Fruit fly (Drosophila melanogaster) whole organism, embryonic: ENCODE data around the gene CG15047.

Experiments
- Ada2b ChIP-seq: fragments of 200-800 bp; sonication (Bioruptor generic); IDR thresholded peaks from 2 replicates; pipeline ENCODE4 v1.3.6; 2022; ENCODE audit warnings: missing biosample characterization, missing genetic modification characterization
- Adf1 ChIP-seq: fragments of 200-800 bp; sonication (Bioruptor generic); IDR thresholded peaks from 2 replicates; pipeline ENCODE4 v1.3.6; 2022; ENCODE audit warnings: missing biosample characterization, missing genetic modification characterization
- CG10267 ChIP-seq: fragments of 200-800 bp; sonication (Bioruptor generic); optimal IDR thresholded peaks from 2 replicates; lab custom pipeline; 2018; ENCODE audit warnings: missing biosample characterization, mild to moderate bottlenecking, missing genetic modification characterization, moderate library complexity
- CG10543 ChIP-seq: fragments of 200-800 bp; sonication (Bioruptor generic); optimal IDR thresholded peaks from 3 replicates; lab custom pipeline; 2017; ENCODE audit warnings: missing biosample characterization, mild to moderate bottlenecking, missing genetic modification characterization, moderate library complexity
- CG11085 ChIP-seq: fragments of 200-800 bp; sonication (Bioruptor generic); IDR thresholded peaks from 2 replicates; pipeline ENCODE4 v1.3.6; 2022; ENCODE audit warnings: missing biosample characterization, missing genetic modification characterization
- CG11093 ChIP-seq: fragments of 200-800 bp; sonication (Bioruptor generic); IDR thresholded peaks from 3 replicates; pipeline ENCODE4 v1.3.6; 2022; ENCODE audit warnings: missing biosample characterization, missing genetic modification characterization
- CG1233 ChIP-seq: fragments of 200-800 bp; sonication (Bioruptor generic); optimal IDR thresholded peaks from 4 replicates; lab custom pipeline; 2018; ENCODE audit warnings: missing biosample characterization, mild to moderate bottlenecking, missing genetic modification characterization
- CG14667 ChIP-seq: fragments of 200-800 bp; sonication (Bioruptor generic); IDR thresholded peaks from 2 replicates; pipeline ENCODE4 v1.3.6; 2022; ENCODE audit warnings: missing biosample characterization, missing genetic modification characterization
- CG14860 ChIP-seq: fragments of 200-800 bp; sonication (Bioruptor generic); IDR thresholded peaks from 3 replicates; pipeline ENCODE4 v1.3.6; 2022; ENCODE audit warnings: missing biosample characterization, missing genetic modification characterization; ENCODE audit not compliant: partially characterized antibody
- CG14965 ChIP-seq: fragments of 200-800 bp; sonication (Bioruptor generic); optimal IDR thresholded peaks from 2 replicates; lab custom pipeline; 2016; ENCODE audit warnings: missing biosample characterization, missing genetic modification characterization, borderline replicate concordance
- CG17802 ChIP-seq: fragments of 200-800 bp; sonication (Bioruptor generic); optimal IDR thresholded peaks from 2 replicates; lab custom pipeline; 2018; ENCODE audit warnings: missing biosample characterization, mild to moderate bottlenecking, missing genetic modification characterization, moderate library complexity
- CG1832 ChIP-seq: fragments of 200-800 bp; sonication (Bioruptor generic); optimal IDR thresholded peaks from 2 replicates; lab custom pipeline; 2017; ENCODE audit warnings: missing biosample characterization, mild to moderate bottlenecking, missing genetic modification characterization, inconsistent platforms
- CG32767 ChIP-seq: fragments of 200-800 bp; sonication (Bioruptor generic); IDR thresholded peaks from 2 replicates; pipeline ENCODE4 v1.3.6; 2022; ENCODE audit warnings: missing biosample characterization, missing genetic modification characterization
- CG3281 ChIP-seq: fragments of 200-800 bp; sonication (Bioruptor generic); optimal IDR thresholded peaks from 3 replicates; lab custom pipeline; 2017; ENCODE audit warnings: missing biosample characterization, mild to moderate bottlenecking, missing genetic modification characterization
- CG4328 ChIP-seq: fragments of 200-800 bp; sonication (Bioruptor generic); optimal IDR thresholded peaks from 3 replicates; lab custom pipeline; 2017; ENCODE audit warnings: missing biosample characterization, missing genetic modification reagents, missing genetic modification characterization
- CG4854 ChIP-seq: fragments of 200-800 bp; sonication (Bioruptor generic); optimal IDR thresholded peaks from 2 replicates; lab custom pipeline; 2016; ENCODE audit warnings: missing biosample characterization, missing genetic modification characterization, inconsistent platforms
- CG6813 ChIP-seq: fragments of 200-800 bp; sonication (Bioruptor generic); optimal IDR thresholded peaks from 2 replicates; lab custom pipeline; 2017; ENCODE audit warnings: missing biosample characterization, missing genetic modification characterization, mild to moderate bottlenecking, moderate library complexity, missing genetic modification reagents
- CG7271 ChIP-seq: fragments of 200-800 bp; sonication (Bioruptor generic); optimal IDR thresholded peaks from 2 replicates; lab custom pipeline; 2018; ENCODE audit warnings: missing biosample characterization, mild to moderate bottlenecking, missing genetic modification characterization, moderate library complexity
- CG7928 ChIP-seq: fragments of 200-800 bp; sonication (Bioruptor generic); optimal IDR thresholded peaks from 2 replicates; lab custom pipeline; 2017; ENCODE audit warnings: missing biosample characterization, mild to moderate bottlenecking, missing genetic modification characterization
- Deaf1 ChIP-seq: fragments of 200-800 bp; optimal IDR thresholded peaks from 3 replicates; lab custom pipeline; 2019; ENCODE audit warnings: missing biosample characterization, mild to moderate bottlenecking, missing genetic modification characterization, moderate library complexity
- Dek ChIP-seq: fragments of 200-800 bp; sonication (Bioruptor generic); optimal IDR thresholded peaks from 3 replicates; lab custom pipeline; 2019; ENCODE audit warnings: missing biosample characterization, mild to moderate bottlenecking, missing genetic modification characterization, moderate library complexity
- Doc3 ChIP-seq: fragments of 200-800 bp; sonication (Bioruptor generic); IDR thresholded peaks from 3 replicates; pipeline ENCODE4 v1.3.6; 2022; ENCODE audit warnings: missing biosample characterization, missing genetic modification characterization; ENCODE audit not compliant: partially characterized antibody
- Elba2 ChIP-seq: fragments of 200-800 bp; sonication (Bioruptor generic); optimal IDR thresholded peaks from 3 replicates; lab custom pipeline; 2016; ENCODE audit warnings: missing biosample characterization, missing genetic modification characterization
- Hand ChIP-seq: fragments of 200-800 bp; sonication (Bioruptor generic); optimal IDR thresholded peaks from 2 replicates; lab custom pipeline; 2017; ENCODE audit warnings: mild to moderate bottlenecking, missing biosample characterization, missing genetic modification reagents, missing genetic modification characterization
- NK7.1 ChIP-seq: fragments of 200-800 bp; sonication (Bioruptor generic); optimal IDR thresholded peaks from 3 replicates; lab custom pipeline; 2016; ENCODE audit warnings: missing biosample characterization, missing genetic modification characterization
- Nf-YC ChIP-seq: fragments of 200-800 bp; optimal IDR thresholded peaks from 3 replicates; lab custom pipeline; 2019; ENCODE audit warnings: missing biosample characterization, mild to moderate bottlenecking, missing genetic modification characterization, moderate library complexity
- Rx ChIP-seq: fragments of 200-800 bp; sonication (Bioruptor generic); IDR thresholded peaks from 2 replicates; pipeline ENCODE4 v1.3.6; 2022; ENCODE audit warnings: missing biosample characterization, missing genetic modification characterization
- Trl ChIP-seq, 3 experiments: fragments of >200 bp in 2 of 3; fragments of 200-800 bp in 1 of 3; sonication (Bioruptor generic) in 1 of 3; optimal IDR thresholded peaks; 2 replicates in 1 of 3; 3 replicates in 2 of 3; lab custom pipeline; 2016 to 2017; ENCODE audit warnings: missing biosample characterization in 1 of 3, missing genetic modification characterization in 1 of 3
- ase ChIP-seq: fragments of 200-800 bp; sonication (Bioruptor generic); IDR thresholded peaks from 3 replicates; pipeline ENCODE4 v1.3.6; 2022; ENCODE audit warnings: missing biosample characterization, missing genetic modification characterization
- chinmo ChIP-seq: fragments of 200-800 bp; sonication (Bioruptor generic); IDR thresholded peaks from 4 replicates; pipeline ENCODE4 v1.3.6; 2022; ENCODE audit warnings: missing biosample characterization, missing genetic modification characterization; ENCODE audit not compliant: partially characterized antibody
- crp ChIP-seq, 2 experiments: fragments of 200-800 bp; sonication (Bioruptor generic); optimal IDR thresholded peaks; 2 replicates in 1 of 2; 3 replicates in 1 of 2; lab custom pipeline; 2017; ENCODE audit warnings: missing biosample characterization in 2 of 2, missing genetic modification characterization in 2 of 2, mild to moderate bottlenecking in 1 of 2, moderate library complexity in 1 of 2
- dpn ChIP-seq, 2 experiments: fragments of 200-800 bp; sonication (Bioruptor generic); optimal IDR thresholded peaks; 3 replicates each; lab custom pipeline; 2016; ENCODE audit warnings: missing biosample characterization in 2 of 2, missing genetic modification characterization in 2 of 2
- jing ChIP-seq: fragments of 200-800 bp; sonication (Bioruptor generic); optimal IDR thresholded peaks from 2 replicates; lab custom pipeline; 2018; ENCODE audit warnings: missing biosample characterization, mild to moderate bottlenecking, missing genetic modification characterization
- lbe ChIP-seq: fragments of 200-800 bp; sonication (Bioruptor generic); optimal IDR thresholded peaks from 2 replicates; lab custom pipeline; 2016; ENCODE audit warnings: missing biosample characterization, mild to moderate bottlenecking, missing genetic modification characterization
- mld ChIP-seq: fragments of 200-800 bp; sonication (Bioruptor generic); IDR thresholded peaks from 3 replicates; pipeline ENCODE4 v1.3.6; 2022; ENCODE audit warnings: missing biosample characterization, missing genetic modification characterization; ENCODE audit not compliant: partially characterized antibody
- nerfin-1 ChIP-seq: fragments of 200-800 bp; sonication (Bioruptor generic); optimal IDR thresholded peaks from 3 replicates; lab custom pipeline; 2019; ENCODE audit warnings: missing biosample characterization, mild to moderate bottlenecking, missing genetic modification characterization, moderate library complexity
- pho ChIP-seq: fragments of 200-800 bp; sonication (Bioruptor generic); optimal IDR thresholded peaks from 2 replicates; lab custom pipeline; 2016; ENCODE audit warnings: missing biosample characterization, missing genetic modification characterization
- phol ChIP-seq: fragments of 200-800 bp; sonication (Bioruptor generic); optimal IDR thresholded peaks from 3 replicates; lab custom pipeline; 2018; ENCODE audit warnings: missing biosample characterization, mild to moderate bottlenecking, missing genetic modification characterization, moderate library complexity
- ranshi ChIP-seq: fragments of 200-800 bp; sonication (Bioruptor generic); IDR thresholded peaks from 2 replicates; pipeline ENCODE4 v1.3.6; 2022; ENCODE audit warnings: missing biosample characterization, missing genetic modification characterization
- shn ChIP-seq: fragments of 200-800 bp; sonication (Bioruptor generic); optimal IDR thresholded peaks from 3 replicates; lab custom pipeline; 2016; ENCODE audit warnings: missing biosample characterization, missing genetic modification characterization
- stc ChIP-seq: fragments of 200-800 bp; sonication (Bioruptor generic); IDR thresholded peaks from 2 replicates; pipeline ENCODE4 v1.3.6; 2022; ENCODE audit warnings: missing biosample characterization, missing genetic modification characterization
- stwl ChIP-seq: fragments of 200-800 bp; sonication (Bioruptor generic); optimal IDR thresholded peaks from 3 replicates; lab custom pipeline; 2018; ENCODE audit warnings: missing biosample characterization, mild to moderate bottlenecking, missing genetic modification characterization, moderate library complexity
- sug ChIP-seq: fragments of 200-800 bp; optimal IDR thresholded peaks from 2 replicates; lab custom pipeline; 2019; ENCODE audit warnings: missing biosample characterization, mild to moderate bottlenecking, missing genetic modification characterization, moderate library complexity
- tin ChIP-seq: fragments of 200-800 bp; sonication (Bioruptor generic); optimal IDR thresholded peaks from 3 replicates; lab custom pipeline; 2016; ENCODE audit warnings: missing biosample characterization, missing genetic modification characterization
- tll ChIP-seq, 2 experiments: fragments of 200-800 bp in 1 of 2; fragments of >200 bp in 1 of 2; sonication (Bioruptor generic) in 1 of 2; optimal IDR thresholded peaks; 2 replicates each; lab custom pipeline; 2017 to 2019; ENCODE audit warnings: missing biosample characterization in 2 of 2, missing genetic modification characterization in 2 of 2, mild to moderate bottlenecking in 1 of 2, moderate library complexity in 1 of 2
- toy ChIP-seq: fragments of 200-800 bp; sonication (Bioruptor generic); IDR thresholded peaks from 2 replicates; pipeline ENCODE4 v1.3.6; 2022; ENCODE audit warnings: missing biosample characterization, missing genetic modification characterization
- tx ChIP-seq: fragments of 200-800 bp; sonication (Bioruptor generic); optimal IDR thresholded peaks from 2 replicates; lab custom pipeline; 2016; ENCODE audit warnings: missing biosample characterization, missing genetic modification characterization
- vvl ChIP-seq: fragments of 200-800 bp; sonication (Bioruptor generic); IDR thresholded peaks from 2 replicates; pipeline ENCODE4 v1.3.6; 2022; ENCODE audit warnings: missing biosample characterization, missing genetic modification characterization
- wdn ChIP-seq: fragments of 200-800 bp; sonication (Bioruptor generic); IDR thresholded peaks from 2 replicates; pipeline ENCODE4 v1.3.6; 2022; ENCODE audit warnings: missing biosample characterization, missing genetic modification characterization

The CG15047 gene

dm6 chrX:18565630-18566319, 37.3 kb downstream of the CG15047 start (continued):
- no peak for TF ChIP-seq ase (GFP tag; lab: Robert Waterston, UW)
- TF ChIP-seq vvl, result peak; percentile 17; the same call in 1 of the 2 replicates
- TF ChIP-seq CG11085 (GFP tag; lab: Robert Waterston, UW), result no peak
- TF ChIP-seq CG4854 (GFP tag; lab: Kevin White, UChicago), result no peak
- TF ChIP-seq CG7928, result no peak
- TF ChIP-seq CG4328 (GFP tag; lab: Kevin White, UChicago), result no peak
- TF ChIP-seq Doc3 (GFP tag; lab: Robert Waterston, UW), result no peak
- no peak for TF ChIP-seq CG11093 (GFP tag; lab: Robert Waterston, UW)
- TF ChIP-seq CG1832 (GFP tag; lab: Kevin White, UChicago), result no peak
- no peak for TF ChIP-seq sug (tag; lab: Kevin White, UChicago)
- no peak for TF ChIP-seq CG14965 (GFP tag; lab: Kevin White, UChicago)
- no peak for TF ChIP-seq Trl (optimal IDR thresholded peaks at IDR 0.05; lab: Kevin White, UChicago)
- no peak for TF ChIP-seq Trl (GFP tag; optimal IDR thresholded peaks at IDR 0.05; lab: Kevin White, UChicago)
- TF ChIP-seq Deaf1 (tag; lab: Kevin White, UChicago), result no peak
- no peak for TF ChIP-seq tin (GFP tag; lab: Kevin White, UChicago)
- TF ChIP-seq jing (GFP tag; lab: Kevin White, UChicago), result no peak
- TF ChIP-seq stwl (tag; lab: Kevin White, UChicago), result peak; percentile 74
- no peak for TF ChIP-seq Elba2 (GFP tag; lab: Kevin White, UChicago)
- no peak for TF ChIP-seq chinmo
- no peak for TF ChIP-seq dpn (GFP tag; optimal IDR thresholded peaks at IDR 0.05; lab: Kevin White, UChicago)
- TF ChIP-seq mld, result no peak
- no peak for TF ChIP-seq CG7271 (tag; lab: Kevin White, UChicago)
- TF ChIP-seq CG1233 (GFP tag; lab: Kevin White, UChicago), result no peak
- TF ChIP-seq CG10543, result no peak
- peak in 1 of 2 experiments; percentile 72 for TF ChIP-seq crp (GFP tag; optimal IDR thresholded peaks at IDR 0.05; lab: Kevin White, UChicago)
- peak; percentile 85 for TF ChIP-seq CG10267 (tag; lab: Kevin White, UChicago)
- no peak for TF ChIP-seq CG32767
- TF ChIP-seq tll (GFP tag; optimal IDR thresholded peaks at IDR 0.05; lab: Kevin White, UChicago), result no peak
- no peak for TF ChIP-seq CG14860 (GFP tag; lab: Robert Waterston, UW)
- no peak for TF ChIP-seq shn (GFP tag; lab: Kevin White, UChicago)
- no peak for TF ChIP-seq CG14667 (GFP tag; lab: Robert Waterston, UW)
- TF ChIP-seq nerfin-1 (tag; lab: Kevin White, UChicago), result no peak
- peak; percentile 33; the same call in 1 of the 2 replicates for TF ChIP-seq stc
- TF ChIP-seq Ada2b (GFP tag; lab: Robert Waterston, UW), result peak; percentile 41; the same call in 1 of the 2 replicates
- no peak for TF ChIP-seq lbe (GFP tag; lab: Kevin White, UChicago)
- TF ChIP-seq toy (GFP tag; lab: Robert Waterston, UW), result no peak
- no peak for TF ChIP-seq ranshi (GFP tag; lab: Robert Waterston, UW)
- TF ChIP-seq Hand (GFP tag; lab: Kevin White, UChicago), result no peak
- TF ChIP-seq CG6813 (GFP tag; lab: Kevin White, UChicago), result no peak
- no peak for TF ChIP-seq Nf-YC (tag; lab: Kevin White, UChicago)
- no peak for TF ChIP-seq tx
- peak; percentile 54 for TF ChIP-seq phol
- no peak for TF ChIP-seq Adf1
- TF ChIP-seq Rx, result no peak
- no peak for TF ChIP-seq pho (GFP tag; lab: Kevin White, UChicago)
- no peak for TF ChIP-seq NK7.1
- TF ChIP-seq CG3281 (GFP tag; lab: Kevin White, UChicago), result no peak
- TF ChIP-seq CG17802 (tag; lab: Kevin White, UChicago), result no peak
- TF ChIP-seq Dek (tag; lab: Kevin White, UChicago), result no peak
- no peak for TF ChIP-seq wdn
